Fruit fly (Drosophila melanogaster) Kc167 (cell line): ENCODE results near the gene CG6144.

Source experiments
- insv ChIP-seq: fragments of >200 bp; optimal IDR thresholded peaks from 3 replicates; lab custom pipeline; 2018; ENCODE audit warnings: missing external identifiers
- ttk ChIP-seq: sonication (Bioruptor generic); optimal IDR thresholded peaks from 2 replicates; lab custom pipeline; 2017; ENCODE audit warnings: missing external identifiers

dm6 chr2L:10528984-10529383 lies 40.5 kb downstream of the CG6144 start:
- TF ChIP-seq insv (lab: Kevin White, UChicago): no peak
- TF ChIP-seq ttk (lab: Kevin White, UChicago): no peak
